Worm (Caenorhabditis elegans) whole organism, L4 larva: ENCODE measurements around the gene F40G9.12.

ENCODE experiments used
- F10B5.3 ChIP-seq: sonication (generic microtip); optimal IDR thresholded peaks from 2 replicates; lab custom pipeline; 2016; ENCODE audit warnings: mild to moderate bottlenecking, missing genetic modification characterization, missing compliant biosample characterization
- F26F4.8 ChIP-seq: fragments of 200-800 bp; sonication (Bioruptor generic); conservative IDR thresholded peaks from 2 replicates; pipeline ENCODE4 v1.3.6; 2022; ENCODE audit warnings: missing genetic modification characterization, missing compliant biosample characterization
- F37D6.2 ChIP-seq: sonication (generic microtip); optimal IDR thresholded peaks from 2 replicates; lab custom pipeline; 2016; ENCODE audit warnings: mild to moderate bottlenecking, missing genetic modification characterization, missing compliant biosample characterization
- Y5F2A.4 ChIP-seq: fragments of 200-800 bp; sonication (Bioruptor generic); optimal IDR thresholded peaks from 2 replicates; lab custom pipeline; 2018; ENCODE audit warnings: mild to moderate bottlenecking, missing genetic modification characterization, missing compliant biosample characterization
- Y75B8A.6 ChIP-seq: fragments of 200-800 bp; sonication (Bioruptor generic); IDR thresholded peaks from 2 replicates; pipeline ENCODE4 v1.3.6; 2022; ENCODE audit warnings: missing genetic modification reagents, missing genetic modification characterization, missing compliant biosample characterization
- aha-1 ChIP-seq: fragments of 150-350 bp; peaks from one replicate; lab custom pipeline; 2014; ENCODE audit warnings: missing biosample characterization, missing genetic modification characterization
- ama-1 ChIP-seq: fragments of 150-350 bp; optimal IDR thresholded peaks from 2 replicates; lab custom pipeline; 2014; ENCODE audit warnings: inconsistent platforms, mixed read lengths
- ceh-32 ChIP-seq: sonication (generic microtip); optimal IDR thresholded peaks from 2 replicates; lab custom pipeline; 2016; ENCODE audit warnings: mild to moderate bottlenecking, missing genetic modification characterization, missing compliant biosample characterization; ENCODE audit not compliant: poor library complexity
- ceh-62 ChIP-seq: sonication (generic microtip); optimal IDR thresholded peaks from 2 replicates; lab custom pipeline; 2017; ENCODE audit warnings: missing biosample characterization, missing genetic modification characterization
- ceh-82 ChIP-seq: sonication (generic microtip); optimal IDR thresholded peaks from 2 replicates; lab custom pipeline; 2017; ENCODE audit warnings: missing biosample characterization, missing genetic modification characterization
- daf-8 ChIP-seq: fragments of 200-800 bp; sonication (Bioruptor generic); IDR thresholded peaks from 2 replicates; pipeline ENCODE4 v1.3.6; 2022; ENCODE audit warnings: missing genetic modification characterization, missing compliant biosample characterization
- dmd-8 ChIP-seq: fragments of 200-800 bp; sonication (Bioruptor generic); IDR thresholded peaks from 2 replicates; pipeline ENCODE4 v1.3.6; 2022; ENCODE audit warnings: missing genetic modification characterization, missing compliant biosample characterization
- dpl-1 ChIP-seq: fragments of 150-350 bp; optimal IDR thresholded peaks from 2 replicates; lab custom pipeline; 2014; ENCODE audit warnings: missing biosample characterization, missing genetic modification reagents, missing genetic modification characterization
- duxl-1 ChIP-seq: sonication (generic microtip); optimal IDR thresholded peaks from 2 replicates; lab custom pipeline; 2016; ENCODE audit warnings: mild to moderate bottlenecking, missing genetic modification characterization, moderate library complexity, missing compliant biosample characterization; ENCODE audit not compliant: poor library complexity
- dve-1 ChIP-seq: sonication (generic microtip); optimal IDR thresholded peaks from 2 replicates; lab custom pipeline; 2017; ENCODE audit warnings: antibody characterized with exemption, mild to moderate bottlenecking, missing genetic modification characterization, missing compliant biosample characterization; ENCODE audit not compliant: insufficient read depth
- egl-43 ChIP-seq: fragments of 200-800 bp; sonication (Bioruptor generic); IDR thresholded peaks from 2 replicates; pipeline ENCODE4 v1.3.6; 2022; ENCODE audit warnings: missing genetic modification reagents, missing genetic modification characterization, missing compliant biosample characterization
- lin-1 ChIP-seq: fragments of 200-800 bp; sonication (Bioruptor generic); IDR thresholded peaks from 2 replicates; pipeline ENCODE4 v1.3.6; 2022; ENCODE audit warnings: missing genetic modification reagents, missing genetic modification characterization, missing compliant biosample characterization
- lin-29 ChIP-seq: fragments of 200-800 bp; sonication (Bioruptor generic); IDR thresholded peaks from 2 replicates; pipeline ENCODE4 v1.3.6; 2022; ENCODE audit warnings: missing genetic modification reagents, missing genetic modification characterization, missing compliant biosample characterization
- lin-38 ChIP-seq: fragments of 200-800 bp; sonication (Bioruptor generic); IDR thresholded peaks from 2 replicates; pipeline ENCODE4 v1.3.6; 2022; ENCODE audit warnings: missing genetic modification reagents, missing genetic modification characterization, missing compliant biosample characterization
- lir-3 ChIP-seq: sonication (generic microtip); optimal IDR thresholded peaks from 2 replicates; lab custom pipeline; 2016; ENCODE audit warnings: mild to moderate bottlenecking, missing genetic modification characterization, missing compliant biosample characterization
- madf-5 ChIP-seq, 2 experiments: fragments of 200-800 bp; sonication (Bioruptor generic); IDR thresholded peaks; 2 replicates each; pipeline ENCODE4 v1.3.6; 2022; ENCODE audit warnings: missing compliant biosample characterization in 2 of 2, missing genetic modification characterization in 2 of 2
- madf-9 ChIP-seq: fragments of 200-800 bp; sonication (Bioruptor generic); conservative IDR thresholded peaks from 2 replicates; pipeline ENCODE4 v1.3.6; 2022; ENCODE audit warnings: missing genetic modification reagents, missing genetic modification characterization, missing compliant biosample characterization
- nhr-111 ChIP-seq: fragments of 200-800 bp; sonication (Bioruptor generic); optimal IDR thresholded peaks from 2 replicates; lab custom pipeline; 2018; ENCODE audit warnings: mild to moderate bottlenecking, missing genetic modification characterization, missing compliant biosample characterization
- nhr-25 ChIP-seq: sonication (generic microtip); optimal IDR thresholded peaks from 2 replicates; lab custom pipeline; 2017; ENCODE audit warnings: missing genetic modification characterization, mild to moderate bottlenecking, missing compliant biosample characterization, antibody characterized with exemption, moderate library complexity, borderline replicate concordance; ENCODE audit not compliant: insufficient read depth
- nhr-41 ChIP-seq: fragments of 200-800 bp; sonication (Bioruptor generic); IDR thresholded peaks from 2 replicates; pipeline ENCODE4 v1.3.6; 2022; ENCODE audit warnings: missing genetic modification reagents, missing genetic modification characterization, missing compliant biosample characterization
- pha-4 ChIP-seq, 2 experiments: fragments of 150-350 bp in 1 of 2; fragments of 200-800 bp in 1 of 2; sonication (Bioruptor generic) in 1 of 2; IDR thresholded peaks in 1 of 2; optimal IDR thresholded peaks in 1 of 2; 2 replicates each; pipeline versions ENCODE4 v1.3.6 to Lab custom; 2014 to 2022; ENCODE audit warnings: missing genetic modification characterization in 2 of 2, missing genetic modification reagents in 2 of 2, missing biosample characterization in 1 of 2, missing compliant biosample characterization in 1 of 2
- php-3 ChIP-seq: fragments of 200-800 bp; sonication (Bioruptor generic); IDR thresholded peaks from 2 replicates; pipeline ENCODE4 v1.3.6; 2022; ENCODE audit warnings: missing genetic modification reagents, missing genetic modification characterization, missing compliant biosample characterization
- pqm-1 ChIP-seq: sonication (generic microtip); optimal IDR thresholded peaks from 2 replicates; lab custom pipeline; 2017; ENCODE audit warnings: missing biosample characterization, missing genetic modification characterization
- set-16 ChIP-seq: fragments of 200-800 bp; sonication (Bioruptor generic); IDR thresholded peaks from 2 replicates; pipeline ENCODE4 v1.3.6; 2022; ENCODE audit warnings: missing genetic modification reagents, missing genetic modification characterization, missing compliant biosample characterization
- spr-1 ChIP-seq: sonication (generic microtip); optimal IDR thresholded peaks from 2 replicates; lab custom pipeline; 2016; ENCODE audit warnings: mild to moderate bottlenecking, missing genetic modification characterization, missing compliant biosample characterization
- unc-130 ChIP-seq: sonication (generic microtip); optimal IDR thresholded peaks from 2 replicates; lab custom pipeline; 2016; ENCODE audit warnings: missing genetic modification reagents, missing genetic modification characterization, missing compliant biosample characterization
- unc-62 ChIP-seq, 3 experiments: fragments of 150-350 bp in 1 of 3; sonication (generic microtip); optimal IDR thresholded peaks in 2 of 3; peaks in 1 of 3; 1 replicate in 1 of 3; 2 replicates in 2 of 3; lab custom pipeline; 2014 to 2017; ENCODE audit warnings: missing biosample characterization in 3 of 3, missing genetic modification characterization in 3 of 3, missing genetic modification reagents in 3 of 3, missing genotype in 1 of 3
- zip-11 ChIP-seq: fragments of 200-800 bp; sonication (Bioruptor generic); IDR thresholded peaks from 2 replicates; pipeline ENCODE4 v1.3.6; 2022; ENCODE audit warnings: missing genetic modification characterization, missing compliant biosample characterization

F40G9.12 gene

DNA sequence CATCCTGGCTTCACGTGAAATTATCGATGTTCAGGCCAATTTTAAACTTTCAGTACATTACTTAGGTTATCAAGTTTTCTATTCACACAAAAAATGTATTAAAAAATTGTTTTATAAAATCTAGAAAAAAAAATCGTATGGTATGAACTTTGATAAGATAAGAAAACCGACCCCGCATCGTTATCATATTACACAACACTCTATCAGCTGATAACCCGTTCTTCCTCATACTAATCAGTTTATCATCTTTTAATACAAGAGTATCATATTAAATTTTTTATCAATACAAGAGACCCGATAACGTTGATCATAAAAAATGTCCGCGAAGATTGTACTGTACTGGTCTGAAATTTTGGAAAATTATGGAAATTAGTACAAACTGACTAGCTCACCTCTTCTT lies 17.5 kb upstream of the F40G9.12 start (continued):
- TF ChIP-seq pqm-1 (tag; lab: Kevin White, UChicago), result peak; percentile 100
- TF ChIP-seq lin-29 (GFP tag; lab: Robert Waterston, UW), result no peak
- TF ChIP-seq nhr-111 (GFP tag; lab: Kevin White, UChicago), result no peak
- TF ChIP-seq lir-3 (tag; lab: Kevin White, UChicago), result no peak
- peak; percentile 95 for TF ChIP-seq dve-1 (tag; lab: Kevin White, UChicago)
- TF ChIP-seq F10B5.3 (tag; lab: Kevin White, UChicago), result no peak
- no peak for TF ChIP-seq dpl-1
- no peak for TF ChIP-seq F26F4.8 (GFP tag; lab: Robert Waterston, UW)
- TF ChIP-seq ama-1 (lab: Kevin White, UChicago), result no peak
- no peak for TF ChIP-seq pha-4 (GFP tag; IDR thresholded peaks at IDR 0.05; lab: Robert Waterston, UW)
- no peak for TF ChIP-seq pha-4 (tag; optimal IDR thresholded peaks at IDR 0.05; lab: Kevin White, UChicago)
- TF ChIP-seq madf-9 (GFP tag; lab: Robert Waterston, UW), result no peak

DNA sequence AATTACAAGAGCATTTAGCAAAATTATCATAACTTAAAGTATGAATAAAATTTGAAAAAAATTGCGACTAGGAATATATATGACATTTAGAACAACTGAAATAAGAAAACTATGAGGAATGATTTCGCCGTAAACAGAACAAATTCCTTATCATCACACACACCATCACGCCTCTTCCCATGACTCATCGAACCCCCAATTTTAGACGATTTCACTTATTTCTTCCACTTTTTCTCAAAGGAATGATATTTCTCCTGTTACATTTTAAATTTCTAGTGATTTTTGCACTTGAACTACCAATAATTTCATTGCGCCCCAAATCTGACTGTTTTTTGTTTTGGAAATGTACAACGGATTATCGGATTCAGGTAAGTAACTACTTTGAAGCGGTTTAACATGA lies 15.0 kb upstream of the F40G9.12 start, which contains the start of the genes zig-13 and ver-1:
zig-13 (minus strand) TSS at position 101 of the 400 bp plus-strand sequence.
ver-1 (plus strand) TSS at position 180 of the 400 bp plus-strand sequence.
- TF ChIP-seq unc-130 (GFP tag; lab: Kevin White, UChicago) (no peak), madf-9 (GFP tag; lab: Robert Waterston, UW) (no peak), spr-1 (tag; lab: Kevin White, UChicago) (no peak), nhr-41 (no peak), php-3 (no peak), lin-38 (GFP tag; lab: Robert Waterston, UW) (no peak), ceh-82 (no peak), zip-11 (no peak), Y5F2A.4 (no peak), nhr-25 (no peak), ceh-32 (tag; lab: Kevin White, UChicago) (no peak), Y75B8A.6 (GFP tag; lab: Robert Waterston, UW) (no peak), lin-1 (GFP tag; lab: Robert Waterston, UW) (no peak)

DNA sequence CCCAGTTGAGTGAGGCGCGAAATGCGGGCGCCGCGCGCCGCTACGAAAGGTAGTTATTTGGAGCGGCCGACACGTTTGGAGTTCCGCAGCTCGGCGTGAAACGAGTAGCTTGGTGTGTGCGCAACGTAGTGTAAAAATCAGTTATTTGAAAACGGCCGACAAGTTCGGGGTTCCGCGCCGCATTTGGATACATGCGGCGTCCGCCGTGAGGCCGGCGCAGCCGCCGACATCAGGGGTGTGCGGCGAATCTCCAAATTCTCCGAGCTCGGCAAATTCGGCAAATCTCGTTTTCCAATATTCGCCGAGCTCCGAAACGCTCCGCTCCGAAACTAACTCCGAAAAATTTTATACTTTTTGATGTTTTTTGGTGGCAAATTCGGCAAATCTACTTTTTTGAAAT lies 13.7 kb upstream of the F40G9.12 start:
- no peak for TF ChIP-seq egl-43 (GFP tag; lab: Robert Waterston, UW)
- TF ChIP-seq set-16, result peak; percentile 78
- peak; percentile 17 for TF ChIP-seq aha-1 (tag; lab: Kevin White, UChicago)

DNA sequence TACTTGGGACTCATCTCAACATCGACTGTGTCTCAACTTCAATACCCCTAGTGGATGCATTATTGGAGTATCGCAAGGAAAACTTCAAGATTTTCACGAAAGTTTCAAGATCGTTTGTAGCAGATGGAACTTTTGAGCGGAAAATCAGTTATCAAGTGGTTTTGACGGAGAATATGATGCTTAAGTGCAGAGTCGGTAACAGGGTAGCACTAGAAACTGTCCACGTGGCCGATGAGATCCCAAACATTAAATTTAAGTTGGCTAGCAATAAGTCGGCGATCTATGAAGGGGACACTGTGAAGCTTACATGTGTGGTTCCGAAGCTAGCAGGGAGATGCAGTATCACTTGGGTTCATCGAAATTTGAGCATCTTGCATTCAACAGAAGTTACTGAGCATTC lies 12.5 kb upstream of the F40G9.12 start:
- peak in 1 of 2 experiments; percentile 90 for TF ChIP-seq unc-62 (GFP tag; optimal IDR thresholded peaks at IDR 0.05 in 1 of 2; lab: Kevin White, UChicago)
- TF ChIP-seq unc-62 (tag; optimal IDR thresholded peaks at IDR 0.05; lab: Kevin White, UChicago), result no peak
- TF ChIP-seq F37D6.2, result no peak
- TF ChIP-seq, all 104 proteins: peak for 1

DNA sequence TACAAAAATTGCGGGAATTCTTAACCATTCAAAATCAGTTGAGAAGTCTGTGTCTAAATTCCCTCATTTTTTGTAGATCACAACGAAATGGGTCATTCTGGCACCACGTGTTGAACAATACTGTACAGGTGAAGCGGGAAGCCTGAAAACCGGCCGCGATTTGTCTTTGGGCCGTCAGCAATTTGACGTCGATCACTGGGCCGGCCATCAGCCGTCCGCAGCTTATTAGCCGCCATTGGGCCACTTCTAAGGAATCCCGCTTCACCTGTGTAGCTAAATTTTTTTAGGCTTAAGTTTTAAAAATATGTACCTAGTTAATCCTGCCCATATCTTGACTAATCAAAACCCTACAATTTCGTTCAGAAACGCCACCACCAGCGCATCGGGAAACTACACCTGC lies 12.0 kb upstream of the F40G9.12 start:
- TF ChIP-seq set-16 (peak; percentile 26; the same call in 1 of the 2 replicates), aha-1 (tag; lab: Kevin White, UChicago) (peak; percentile 95), daf-8 (0 out of 2 replicates have a peak, but pooled peaks have one; percentile 9), ceh-62 (tag; lab: Kevin White, UChicago) (no peak), duxl-1 (no peak), madf-5 (GFP tag; IDR thresholded peaks at IDR 0.05; lab: Robert Waterston, UW) (0 out of 4 replicates have a peak, but pooled peaks of 1 of the 2 experiments have one; percentile 35), dmd-8 (GFP tag; lab: Robert Waterston, UW) (peak; percentile 10; the same call in 1 of the 2 replicates), egl-43 (GFP tag; lab: Robert Waterston, UW) (peak; percentile 40; the same call in 1 of the 2 replicates), unc-62 (GFP tag; optimal IDR thresholded peaks at IDR 0.05 in 1 of 2; lab: Kevin White, UChicago) (peak in 1 of 2 experiments; percentile 75), unc-62 (tag; optimal IDR thresholded peaks at IDR 0.05; lab: Kevin White, UChicago) (no peak)
